Worm (Caenorhabditis elegans) whole organism, early embryonic: ENCODE results near the gene moma-1.

Experiments used
- aly-1 ChIP-seq: sonication (generic microtip); optimal IDR thresholded peaks from 2 replicates; lab custom pipeline; 2016; ENCODE audit warnings: missing genetic modification characterization, missing compliant biosample characterization
- ama-1 ChIP-seq: fragments of 150-350 bp; optimal IDR thresholded peaks from 2 replicates; lab custom pipeline; 2014
- ceh-36 ChIP-seq: sonication (generic microtip); optimal IDR thresholded peaks from 2 replicates; lab custom pipeline; 2016; ENCODE audit warnings: missing genetic modification characterization, inconsistent platforms, missing compliant biosample characterization
- ets-7 ChIP-seq: sonication (generic microtip); optimal IDR thresholded peaks from 2 replicates; lab custom pipeline; 2016; ENCODE audit warnings: missing genotype, missing genetic modification characterization, missing compliant biosample characterization
- hmg-4 ChIP-seq: fragments of 200-800 bp; sonication (Bioruptor generic); optimal IDR thresholded peaks from 2 replicates; lab custom pipeline; 2018; ENCODE audit warnings: mild to moderate bottlenecking, missing genetic modification characterization, missing compliant biosample characterization
- hnd-1 ChIP-seq: sonication (generic microtip); optimal IDR thresholded peaks from 2 replicates; lab custom pipeline; 2016; ENCODE audit warnings: missing genetic modification characterization, missing compliant biosample characterization
- pes-1 ChIP-seq: fragments of 200-800 bp; sonication (Bioruptor generic); IDR thresholded peaks from 2 replicates; pipeline ENCODE4 v1.3.6; 2022; ENCODE audit warnings: missing genetic modification reagents, missing genetic modification characterization, missing compliant biosample characterization
- scrt-1 ChIP-seq: fragments of 200-800 bp; sonication (Bioruptor generic); IDR thresholded peaks from 2 replicates; pipeline ENCODE4 v1.3.6; 2022; ENCODE audit warnings: missing genetic modification characterization, missing compliant biosample characterization
- tbx-11 ChIP-seq: fragments of 200-800 bp; sonication (Bioruptor generic); IDR thresholded peaks from 2 replicates; pipeline ENCODE4 v1.3.6; 2022; ENCODE audit warnings: missing genetic modification characterization, missing compliant biosample characterization
- tra-4 ChIP-seq: sonication (generic microtip); optimal IDR thresholded peaks from 2 replicates; lab custom pipeline; 2017; ENCODE audit warnings: missing genetic modification characterization, missing compliant biosample characterization

- no peak for TF ChIP-seq hmg-4 (GFP tag; lab: Kevin White, UChicago)
- TF ChIP-seq ama-1 (lab: Kevin White, UChicago), result no peak
- no peak for TF ChIP-seq tbx-11 (GFP tag; lab: Robert Waterston, UW)
- no peak for TF ChIP-seq tra-4 (tag; lab: Kevin White, UChicago)
- no peak for TF ChIP-seq aly-1 (tag; lab: Kevin White, UChicago)
- TF ChIP-seq pes-1 (GFP tag; lab: Robert Waterston, UW), result no peak
- TF ChIP-seq ceh-36 (tag; lab: Kevin White, UChicago), result no peak
- no peak for TF ChIP-seq ets-7 (tag; lab: Kevin White, UChicago)
- TF ChIP-seq scrt-1 (GFP tag; lab: Robert Waterston, UW), result no peak
- TF ChIP-seq hnd-1 (tag; lab: Kevin White, UChicago), result no peak
Observed at ce11 chrIII:891014-891413, 38.8 kb upstream of the moma-1 start, which contains the start of gene T24C4.10.
